Fruit fly (Drosophila melanogaster) whole organism, wandering third instar larva: Measurements from ENCODE around the gene VhaM9.7-a.

Experiments used
- Abd-B ChIP-seq: fragments of >200 bp; optimal IDR thresholded peaks from 2 replicates; lab custom pipeline; 2017; ENCODE audit warnings: missing biosample characterization, missing genetic modification characterization
- CG32264 ChIP-seq: fragments of 200-800 bp; sonication (Bioruptor generic); optimal IDR thresholded peaks from 2 replicates; lab custom pipeline; 2016; ENCODE audit warnings: missing biosample characterization, missing genetic modification characterization
- CG9705 ChIP-seq: fragments of 200-800 bp; sonication (Bioruptor generic); optimal IDR thresholded peaks from 2 replicates; lab custom pipeline; 2018; ENCODE audit warnings: missing biosample characterization, mild to moderate bottlenecking, missing genetic modification characterization
- CrebA ChIP-seq: fragments of 200-800 bp; sonication (Bioruptor generic); optimal IDR thresholded peaks from 2 replicates; lab custom pipeline; 2016; ENCODE audit warnings: missing biosample characterization, mild to moderate bottlenecking, missing genetic modification characterization, borderline replicate concordance
- Dfd ChIP-seq: fragments of >200 bp; optimal IDR thresholded peaks from 2 replicates; lab custom pipeline; 2017; ENCODE audit warnings: missing biosample characterization, missing genetic modification characterization
- GATAd ChIP-seq: sonication (Bioruptor generic); optimal IDR thresholded peaks from 2 replicates; lab custom pipeline; 2016; ENCODE audit warnings: missing biosample characterization, missing genetic modification characterization
- HLH106 ChIP-seq: fragments of 200-800 bp; optimal IDR thresholded peaks from 3 replicates; lab custom pipeline; 2019; ENCODE audit warnings: missing biosample characterization, mild to moderate bottlenecking, missing genetic modification characterization, moderate library complexity
- Hnf4 ChIP-seq: fragments of 200-800 bp; sonication (Bioruptor generic); optimal IDR thresholded peaks from 2 replicates; lab custom pipeline; 2016; ENCODE audit warnings: missing biosample characterization, mild to moderate bottlenecking, missing genetic modification characterization
- Hr83 ChIP-seq: fragments of 200-300 bp; sonication (Bioruptor generic); optimal IDR thresholded peaks from 2 replicates; lab custom pipeline; 2016; ENCODE audit warnings: missing biosample characterization, mild to moderate bottlenecking, missing genetic modification characterization, moderate library complexity; ENCODE audit not compliant: poor library complexity, severe bottlenecking
- Jra ChIP-seq: sonication (Bioruptor generic); optimal IDR thresholded peaks from 2 replicates; lab custom pipeline; 2016; ENCODE audit warnings: missing biosample characterization, missing genetic modification characterization
- Mio ChIP-seq: sonication (Bioruptor generic); optimal IDR thresholded peaks from 2 replicates; lab custom pipeline; 2016; ENCODE audit warnings: missing biosample characterization, missing genetic modification characterization
- Myc ChIP-seq: fragments of >200 bp; optimal IDR thresholded peaks from 2 replicates; lab custom pipeline; 2017
- N ChIP-seq: fragments of >200 bp; optimal IDR thresholded peaks from 2 replicates; lab custom pipeline; 2018; ENCODE audit warnings: missing biosample characterization, missing external identifiers, missing genetic modification characterization
- OdsH ChIP-seq: fragments of 200-800 bp; sonication (Bioruptor generic); optimal IDR thresholded peaks from 2 replicates; lab custom pipeline; 2016; ENCODE audit warnings: missing biosample characterization, mild to moderate bottlenecking, missing genetic modification characterization
- Rel ChIP-seq, 2 experiments: fragments of 200-800 bp; sonication (Bioruptor generic) in 1 of 2; optimal IDR thresholded peaks; 2 replicates in 1 of 2; 3 replicates in 1 of 2; lab custom pipeline; 2016 to 2019; ENCODE audit warnings: mild to moderate bottlenecking in 2 of 2, missing biosample characterization in 2 of 2, missing genetic modification characterization in 2 of 2, moderate library complexity in 1 of 2
- Sp1 ChIP-seq: fragments of 200-800 bp; sonication (Bioruptor generic); optimal IDR thresholded peaks from 3 replicates; lab custom pipeline; 2019; ENCODE audit warnings: missing biosample characterization, mild to moderate bottlenecking, missing genetic modification characterization, moderate library complexity
- Vsx2 ChIP-seq: fragments of 200-300, 225-300 bp; sonication (Bioruptor generic); optimal IDR thresholded peaks from 2 replicates; lab custom pipeline; 2018; ENCODE audit warnings: missing biosample characterization, missing genetic modification characterization; ENCODE audit not compliant: partially characterized antibody
- br ChIP-seq: fragments of 200-800 bp; sonication (Bioruptor generic); optimal IDR thresholded peaks from 2 replicates; lab custom pipeline; 2016; ENCODE audit warnings: missing biosample characterization, missing genetic modification characterization
- brk ChIP-seq: fragments of 200-800 bp; sonication (Bioruptor generic); optimal IDR thresholded peaks from 2 replicates; lab custom pipeline; 2016; ENCODE audit warnings: missing biosample characterization, mild to moderate bottlenecking, missing genetic modification characterization
- dl ChIP-seq, 2 experiments: fragments of 175-275, 200-275 bp in 1 of 2; fragments of 200-275 bp in 1 of 2; sonication (Bioruptor generic); optimal IDR thresholded peaks; lab custom pipeline; 2018; ENCODE audit warnings: mild to moderate bottlenecking in 2 of 2, missing biosample characterization in 2 of 2, missing genetic modification characterization in 2 of 2, moderate library complexity in 2 of 2; ENCODE audit not compliant: partially characterized antibody in 2 of 2, insufficient read depth in 1 of 2
- dmrt93B ChIP-seq: fragments of 200-800 bp; sonication (Bioruptor generic); optimal IDR thresholded peaks from 2 replicates; lab custom pipeline; 2018; ENCODE audit warnings: missing biosample characterization, mild to moderate bottlenecking, missing genetic modification characterization
- dsf ChIP-seq: sonication (Bioruptor generic); optimal IDR thresholded peaks from 2 replicates; lab custom pipeline; 2016; ENCODE audit warnings: missing biosample characterization, missing genetic modification characterization, borderline replicate concordance
- ey ChIP-seq: fragments of 200-800 bp; sonication (Bioruptor generic); optimal IDR thresholded peaks from 2 replicates; lab custom pipeline; 2016; ENCODE audit warnings: missing biosample characterization, missing genetic modification characterization
- foxo ChIP-seq, 2 experiments: fragments of 200-800 bp; sonication (Bioruptor generic); optimal IDR thresholded peaks; 2 replicates in 1 of 2; 3 replicates in 1 of 2; lab custom pipeline; 2016 to 2017; ENCODE audit warnings: missing biosample characterization in 2 of 2, missing genetic modification characterization in 2 of 2
- fru ChIP-seq: fragments of 200-800 bp; sonication (Bioruptor generic); optimal IDR thresholded peaks from 3 replicates; lab custom pipeline; 2016; ENCODE audit warnings: missing biosample characterization, mild to moderate bottlenecking, missing genetic modification characterization
- h ChIP-seq: fragments of 200-800 bp; sonication (Bioruptor generic); optimal IDR thresholded peaks from 3 replicates; lab custom pipeline; 2016; ENCODE audit warnings: missing biosample characterization, mild to moderate bottlenecking, missing genetic modification characterization
- jim ChIP-seq: fragments of 175-275, 200-325 bp; sonication (Bioruptor generic); optimal IDR thresholded peaks from 2 replicates; lab custom pipeline; 2016; ENCODE audit warnings: missing biosample characterization, mild to moderate bottlenecking, missing genetic modification characterization
- pan ChIP-seq: fragments of >200 bp; optimal IDR thresholded peaks from 2 replicates; lab custom pipeline; 2017
- psq ChIP-seq: fragments of 200-800 bp; sonication (Bioruptor generic); optimal IDR thresholded peaks from 3 replicates; lab custom pipeline; 2017; ENCODE audit warnings: missing biosample characterization, mild to moderate bottlenecking, missing genetic modification characterization, moderate library complexity
- rgr ChIP-seq: fragments of 200-800 bp; sonication (Bioruptor generic); optimal IDR thresholded peaks from 3 replicates; lab custom pipeline; 2016; ENCODE audit warnings: missing biosample characterization, mild to moderate bottlenecking, missing genetic modification characterization
- tai ChIP-seq: sonication (Bioruptor generic); optimal IDR thresholded peaks from 2 replicates; lab custom pipeline; 2016; ENCODE audit warnings: missing biosample characterization, missing genetic modification characterization
- usp ChIP-seq: fragments of >200 bp; optimal IDR thresholded peaks from 2 replicates; lab custom pipeline; 2017; ENCODE audit warnings: missing biosample characterization, missing genetic modification characterization
- woc ChIP-seq: sonication (Bioruptor generic); optimal IDR thresholded peaks from 2 replicates; lab custom pipeline; 2016; ENCODE audit warnings: missing biosample characterization, mild to moderate bottlenecking, missing genetic modification characterization

VhaM9.7-a gene

dm6 chr3L:4259102-4259558 is 3.4 kb upstream of the VhaM9.7-a start, which contains the start of the genes CG15011 and CG1309 (continued):
- TF ChIP-seq usp (GFP tag; lab: Kevin White, UChicago) (no peak), tai (GFP tag; lab: Kevin White, UChicago) (no peak), Dfd (GFP tag; lab: Kevin White, UChicago) (no peak), br (peak; percentile 83), h (GFP tag; lab: Kevin White, UChicago) (peak; percentile 90), foxo (GFP tag; optimal IDR thresholded peaks at IDR 0.05; lab: Kevin White, UChicago) (peak in 1 of 2 experiments; percentile 87), HLH106 (peak; percentile 89), Abd-B (GFP tag; lab: Kevin White, UChicago) (no peak), OdsH (GFP tag; lab: Kevin White, UChicago) (peak; percentile 82), Jra (GFP tag; lab: Kevin White, UChicago) (peak; percentile 86)

- TF ChIP-seq dmrt93B (GFP tag; lab: Kevin White, UChicago) (no peak), br (no peak), dsf (GFP tag; lab: Kevin White, UChicago) (no peak), CG9705 (GFP tag; lab: Kevin White, UChicago) (no peak), N (no peak), woc (GFP tag; lab: Kevin White, UChicago) (no peak), Sp1 (no peak), Hr83 (no peak), tai (GFP tag; lab: Kevin White, UChicago) (no peak), dl (GFP tag; optimal IDR thresholded peaks at IDR 0.05; lab: Kevin White, UChicago; ENCODE audit: insufficient read depth in 1 of 2, partially characterized antibody in 2 of 2) (no peak), CrebA (GFP tag; lab: Kevin White, UChicago) (no peak), Vsx2 (GFP tag; lab: Kevin White, UChicago) (no peak), Hnf4 (GFP tag; lab: Kevin White, UChicago) (no peak), Dfd (GFP tag; lab: Kevin White, UChicago) (no peak), GATAd (GFP tag; lab: Kevin White, UChicago) (no peak), Rel (GFP tag; optimal IDR thresholded peaks at IDR 0.05; lab: Kevin White, UChicago) (no peak), Rel (tag; optimal IDR thresholded peaks at IDR 0.05; lab: Kevin White, UChicago) (no peak), fru (GFP tag; lab: Kevin White, UChicago) (no peak), psq (GFP tag; lab: Kevin White, UChicago) (no peak), Jra (GFP tag; lab: Kevin White, UChicago) (no peak), ey (GFP tag; lab: Kevin White, UChicago) (no peak)
These were observed 1.3 kb upstream of the VhaM9.7-a start for dm6 chr3L:4261177-4261576.

DNA sequence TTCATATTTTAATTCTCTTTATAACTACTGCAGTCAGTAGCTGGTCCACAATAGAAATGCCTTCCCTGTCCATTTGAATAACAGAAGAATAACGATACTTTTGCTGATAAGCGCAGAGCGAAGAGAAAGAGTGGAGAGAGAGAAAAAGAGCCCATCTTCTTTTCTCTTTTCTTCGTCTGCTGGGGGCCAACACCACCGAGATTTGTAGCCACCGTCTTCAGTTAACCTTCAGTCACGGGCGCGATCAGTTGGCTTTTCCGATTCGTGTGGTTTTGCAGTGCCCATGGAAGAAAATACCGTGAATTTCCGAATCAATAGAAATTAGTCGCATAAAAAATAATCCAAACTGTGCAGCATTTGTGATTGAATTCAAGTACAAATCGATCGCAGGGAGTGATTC is 997 bp downstream of the VhaM9.7-a start, which contains the start of gene CG1273:
CG1273 (plus strand) TSS at position 218 of the 400 bp plus-strand sequence.
- TF ChIP-seq CG32264 (GFP tag; lab: Kevin White, UChicago): no peak
- no peak for TF ChIP-seq Abd-B (GFP tag; lab: Kevin White, UChicago)
- TF ChIP-seq OdsH (GFP tag; lab: Kevin White, UChicago): no peak
- no peak for TF ChIP-seq Dfd (GFP tag; lab: Kevin White, UChicago)
- no peak for TF ChIP-seq jim (GFP tag; lab: Kevin White, UChicago)
- no peak for TF ChIP-seq Vsx2 (GFP tag; lab: Kevin White, UChicago)
- no peak for TF ChIP-seq Myc (lab: Kevin White, UChicago)
- no peak for TF ChIP-seq GATAd (GFP tag; lab: Kevin White, UChicago)
- TF ChIP-seq pan (lab: Kevin White, UChicago): no peak
- TF ChIP-seq rgr (GFP tag; lab: Kevin White, UChicago): no peak
- no peak for TF ChIP-seq dmrt93B (GFP tag; lab: Kevin White, UChicago)
- TF ChIP-seq, all 38 proteins: peak for 0

- TF ChIP-seq Hr83: no peak
- no peak for TF ChIP-seq brk (GFP tag; lab: Kevin White, UChicago)
- TF ChIP-seq dsf (GFP tag; lab: Kevin White, UChicago): no peak
- TF ChIP-seq Sp1: no peak
- no peak for TF ChIP-seq tai (GFP tag; lab: Kevin White, UChicago)
- no peak for TF ChIP-seq psq (GFP tag; lab: Kevin White, UChicago)
- TF ChIP-seq h (GFP tag; lab: Kevin White, UChicago): no peak
- TF ChIP-seq dmrt93B (GFP tag; lab: Kevin White, UChicago): no peak
- TF ChIP-seq Mio (GFP tag; lab: Kevin White, UChicago): no peak
- TF ChIP-seq rgr (GFP tag; lab: Kevin White, UChicago): no peak
- no peak for TF ChIP-seq Vsx2 (GFP tag; lab: Kevin White, UChicago)
- TF ChIP-seq CG9705 (GFP tag; lab: Kevin White, UChicago): no peak
- no peak for TF ChIP-seq ey (GFP tag; lab: Kevin White, UChicago)
- TF ChIP-seq CrebA (GFP tag; lab: Kevin White, UChicago): no peak
- no peak for TF ChIP-seq Dfd (GFP tag; lab: Kevin White, UChicago)
- TF ChIP-seq GATAd (GFP tag; lab: Kevin White, UChicago): no peak
- no peak for TF ChIP-seq usp (GFP tag; lab: Kevin White, UChicago)
These were observed 2.5 kb downstream of the VhaM9.7-a start for dm6 chr3L:4264963-4265362.
